Worm (Caenorhabditis elegans) whole organism, young adult: Measurements from ENCODE around the gene str-4.

ENCODE experiments used
- ceh-100 ChIP-seq: fragments of 200-800 bp; sonication (Bioruptor generic); IDR thresholded peaks from 2 replicates; pipeline ENCODE4 v1.3.6; 2022; ENCODE audit warnings: missing genetic modification reagents, missing genetic modification characterization, missing compliant biosample characterization
- lsl-1 ChIP-seq: fragments of 200-800 bp; sonication (Bioruptor generic); optimal IDR thresholded peaks from 2 replicates; lab custom pipeline; 2018; ENCODE audit warnings: mild to moderate bottlenecking, missing genetic modification characterization, moderate library complexity, missing compliant biosample characterization
- sea-2 ChIP-seq: fragments of 200-800 bp; sonication (Bioruptor generic); IDR thresholded peaks from 2 replicates; pipeline ENCODE4 v1.3.6; 2022; ENCODE audit warnings: missing genetic modification characterization, missing compliant biosample characterization
- ztf-26 ChIP-seq: sonication (generic microtip); optimal IDR thresholded peaks from 2 replicates; lab custom pipeline; 2017; ENCODE audit warnings: missing genetic modification characterization, missing compliant biosample characterization

ce11 chrV:13330919-13331318, 8.6 kb downstream of the str-4 start, which contains the start of gene nhr-129:
- TF ChIP-seq lsl-1 (GFP tag; lab: Kevin White, UChicago) = no peak
- TF ChIP-seq sea-2 (GFP tag; lab: Robert Waterston, UW) = no peak
- no peak for TF ChIP-seq ceh-100 (GFP tag; lab: Robert Waterston, UW)
- no peak for TF ChIP-seq ztf-26 (tag; lab: Kevin White, UChicago)
